In genomic region chr3L:6447708-6448107, dm6 we compare ENCODE assay signal across 1 fruit fly cellular context.
TF ChIP-seq lines count a peak whose summit lies in the region.

No protein-coding gene starts in this region.

TF ChIP-seq in whole organism, prepupa, 60 proteins besides CTCF, POLR2A, EP300 and RAD21 (continued from another document):
- TF ChIP-seq acj6 (GFP tag; optimal IDR thresholded peaks at IDR 0.05; lab: Kevin White, UChicago) (no peak), Ets21C (GFP tag; optimal IDR thresholded peaks at IDR 0.05; lab: Kevin White, UChicago) (no peak), topi (GFP tag; optimal IDR thresholded peaks at IDR 0.05; lab: Kevin White, UChicago) (no peak), cyc (GFP tag; optimal IDR thresholded peaks at IDR 0.05; lab: Kevin White, UChicago) (no peak), CG11902 (GFP tag; optimal IDR thresholded peaks at IDR 0.05; lab: Kevin White, UChicago) (no peak), Eip75B (GFP tag; optimal IDR thresholded peaks at IDR 0.05; lab: Kevin White, UChicago) (no peak), Sox15 (GFP tag; optimal IDR thresholded peaks at IDR 0.05; lab: Kevin White, UChicago) (no peak), Smox (GFP tag; optimal IDR thresholded peaks at IDR 0.05; lab: Kevin White, UChicago) (no peak), fd85E (GFP tag; optimal IDR thresholded peaks at IDR 0.05; lab: Kevin White, UChicago) (no peak), CG16779 (tag; optimal IDR thresholded peaks at IDR 0.05; lab: Kevin White, UChicago) (peak; percentile 24), Hr39 (GFP tag; optimal IDR thresholded peaks at IDR 0.05; lab: Kevin White, UChicago) (no peak), CG10669 (GFP tag; optimal IDR thresholded peaks at IDR 0.05; lab: Kevin White, UChicago) (peak; percentile 28), svp (GFP tag; lab: Kevin White, UChicago) (no peak), CG11762 (GFP tag; optimal IDR thresholded peaks at IDR 0.05; lab: Kevin White, UChicago; ENCODE audit: insufficient read depth) (peak; percentile 3), Lpt (GFP tag; optimal IDR thresholded peaks at IDR 0.05; lab: Kevin White, UChicago) (no peak), CG15336 (GFP tag; IDR thresholded peaks at IDR 0.05; lab: Robert Waterston, UW) (no peak), salr (GFP tag; optimal IDR thresholded peaks at IDR 0.05; lab: Kevin White, UChicago) (peak; percentile 36 to 49), fd59A (GFP tag; optimal IDR thresholded peaks at IDR 0.05; lab: Kevin White, UChicago) (no peak), Eip93F (GFP tag; optimal IDR thresholded peaks at IDR 0.05; lab: Kevin White, UChicago) (no peak)
